Fruit fly (Drosophila melanogaster) whole organism, embryonic: ENCODE data around the gene CG2006.

Experiments used
- BtbVII ChIP-seq: fragments of 200-800 bp; sonication (Bioruptor generic); optimal IDR thresholded peaks from 3 replicates; lab custom pipeline; 2017; ENCODE audit warnings: missing biosample characterization, mild to moderate bottlenecking, missing genetic modification characterization
- CG10431 ChIP-seq: fragments of 200-800 bp; sonication (Bioruptor generic); optimal IDR thresholded peaks from 3 replicates; lab custom pipeline; 2018; ENCODE audit warnings: missing biosample characterization, mild to moderate bottlenecking, missing genetic modification characterization
- CG11504 ChIP-seq: fragments of 200-800 bp; sonication (Bioruptor generic); optimal IDR thresholded peaks from 3 replicates; lab custom pipeline; 2019; ENCODE audit warnings: missing biosample characterization, mild to moderate bottlenecking, missing genetic modification characterization, moderate library complexity
- CG12219 ChIP-seq: fragments of 200-800 bp; sonication (Bioruptor generic); optimal IDR thresholded peaks from 3 replicates; lab custom pipeline; 2018; ENCODE audit warnings: missing biosample characterization, mild to moderate bottlenecking, missing genetic modification characterization
- CG12236 ChIP-seq: fragments of 200-800 bp; sonication (Bioruptor generic); optimal IDR thresholded peaks from 2 replicates; lab custom pipeline; 2016; ENCODE audit warnings: missing biosample characterization, missing genetic modification characterization
- CG14014 ChIP-seq: fragments of 200-800 bp; sonication (Bioruptor generic); IDR thresholded peaks from 2 replicates; pipeline ENCODE4 v1.3.6; 2022; ENCODE audit warnings: missing biosample characterization, missing genetic modification characterization
- CG17568 ChIP-seq: fragments of 200-800 bp; sonication (Bioruptor generic); optimal IDR thresholded peaks from 2 replicates; lab custom pipeline; 2018; ENCODE audit warnings: missing biosample characterization, mild to moderate bottlenecking, missing genetic modification characterization, moderate library complexity
- CG17912 ChIP-seq: fragments of 200-800 bp; sonication (Bioruptor generic); optimal IDR thresholded peaks from 2 replicates; lab custom pipeline; 2018; ENCODE audit warnings: missing biosample characterization, mild to moderate bottlenecking, missing genetic modification characterization
- CG1832 ChIP-seq: fragments of 200-800 bp; sonication (Bioruptor generic); optimal IDR thresholded peaks from 2 replicates; lab custom pipeline; 2017; ENCODE audit warnings: missing biosample characterization, mild to moderate bottlenecking, missing genetic modification characterization, inconsistent platforms
- CG2116 ChIP-seq: fragments of 200-800 bp; sonication (Bioruptor generic); optimal IDR thresholded peaks from 3 replicates; lab custom pipeline; 2018; ENCODE audit warnings: missing biosample characterization, mild to moderate bottlenecking, missing genetic modification characterization
- CG2678 ChIP-seq: fragments of 200-800 bp; sonication (Bioruptor generic); optimal IDR thresholded peaks from 3 replicates; lab custom pipeline; 2019; ENCODE audit warnings: missing biosample characterization, mild to moderate bottlenecking, missing genetic modification characterization, moderate library complexity
- CG2889 ChIP-seq: fragments of 200-800 bp; sonication (Bioruptor generic); IDR thresholded peaks from 3 replicates; pipeline ENCODE4 v1.3.6; 2022; ENCODE audit warnings: missing biosample characterization, missing genetic modification characterization
- CG31224 ChIP-seq: fragments of 200-800 bp; sonication (Bioruptor generic); IDR thresholded peaks from 2 replicates; pipeline ENCODE4 v1.3.6; 2022; ENCODE audit warnings: missing biosample characterization, missing genetic modification characterization
- CG3163 ChIP-seq: fragments of 200-800 bp; sonication (Bioruptor generic); optimal IDR thresholded peaks from 3 replicates; lab custom pipeline; 2016; ENCODE audit warnings: missing biosample characterization, missing genetic modification characterization
- CG33213 ChIP-seq: fragments of 200-800 bp; sonication (Bioruptor generic); optimal IDR thresholded peaks from 3 replicates; lab custom pipeline; 2016; ENCODE audit warnings: missing biosample characterization, missing genetic modification characterization
- CG4360 ChIP-seq: fragments of 200-800 bp; sonication (Bioruptor generic); IDR thresholded peaks from 2 replicates; pipeline ENCODE4 v1.3.6; 2022; ENCODE audit warnings: missing biosample characterization, missing genetic modification characterization
- CG4820 ChIP-seq: fragments of 200-800 bp; sonication (Bioruptor generic); optimal IDR thresholded peaks from 3 replicates; lab custom pipeline; 2016; ENCODE audit warnings: missing biosample characterization, missing genetic modification characterization
- CG6689 ChIP-seq: fragments of 200-800 bp; sonication (Bioruptor generic); IDR thresholded peaks from 2 replicates; pipeline ENCODE4 v1.3.6; 2022; ENCODE audit warnings: missing biosample characterization, missing genetic modification characterization
- CG9215 ChIP-seq: fragments of 200-800 bp; sonication (Bioruptor generic); IDR thresholded peaks from 2 replicates; pipeline ENCODE4 v1.3.6; 2022; ENCODE audit warnings: missing biosample characterization, missing genetic modification characterization
- CG9932 ChIP-seq: fragments of 200-800 bp; sonication (Bioruptor generic); IDR thresholded peaks from 2 replicates; pipeline ENCODE4 v1.3.6; 2022; ENCODE audit warnings: missing biosample characterization, missing genetic modification characterization
- CkIIα-i1 ChIP-seq: fragments of 200-800 bp; sonication (Bioruptor generic); IDR thresholded peaks from 2 replicates; pipeline ENCODE4 v1.3.6; 2022; ENCODE audit warnings: missing biosample characterization, missing genetic modification characterization
- D19A ChIP-seq: fragments of 200-800 bp; optimal IDR thresholded peaks from 3 replicates; lab custom pipeline; 2019; ENCODE audit warnings: missing biosample characterization, mild to moderate bottlenecking, missing genetic modification characterization, moderate library complexity
- Dbx ChIP-seq: fragments of 200-800 bp; sonication (Bioruptor generic); IDR thresholded peaks from 3 replicates; pipeline ENCODE4 v1.3.6; 2022; ENCODE audit warnings: missing biosample characterization, missing genetic modification characterization
- Dip2 ChIP-seq: fragments of 200-800 bp; sonication (Bioruptor generic); IDR thresholded peaks from 2 replicates; pipeline ENCODE4 v1.3.6; 2022; ENCODE audit warnings: missing biosample characterization, missing genetic modification characterization
- Ets97D ChIP-seq: fragments of 200-800 bp; sonication (Bioruptor generic); optimal IDR thresholded peaks from 3 replicates; lab custom pipeline; 2016; ENCODE audit warnings: missing biosample characterization, missing genetic modification characterization
- Gug ChIP-seq: fragments of 200-800 bp; sonication (Bioruptor generic); IDR thresholded peaks from 4 replicates; pipeline ENCODE4 v1.3.6; 2022; ENCODE audit warnings: missing biosample characterization, missing genetic modification characterization
- HmgZ ChIP-seq: fragments of 200-800 bp; sonication (Bioruptor generic); optimal IDR thresholded peaks from 2 replicates; lab custom pipeline; 2018; ENCODE audit warnings: missing biosample characterization, mild to moderate bottlenecking, missing genetic modification characterization
- Hmx ChIP-seq: fragments of 200-800 bp; sonication (Bioruptor generic); optimal IDR thresholded peaks from 2 replicates; lab custom pipeline; 2016; ENCODE audit warnings: missing biosample characterization, missing genetic modification characterization
- NC2α ChIP-seq: fragments of 200-800 bp; sonication (Bioruptor generic); optimal IDR thresholded peaks from 2 replicates; lab custom pipeline; 2016; ENCODE audit warnings: missing biosample characterization, missing genetic modification characterization
- NFAT ChIP-seq: fragments of 200-800 bp; sonication (Bioruptor generic); IDR thresholded peaks from 2 replicates; pipeline ENCODE4 v1.3.6; 2022; ENCODE audit warnings: missing biosample characterization, missing genetic modification characterization
- Sox100B ChIP-seq: fragments of 200-800 bp; sonication (Bioruptor generic); optimal IDR thresholded peaks from 3 replicates; lab custom pipeline; 2018; ENCODE audit warnings: missing biosample characterization, mild to moderate bottlenecking, missing genetic modification characterization
- Sry-δ ChIP-seq: fragments of 200-800 bp; sonication (Bioruptor generic); optimal IDR thresholded peaks from 2 replicates; lab custom pipeline; 2016; ENCODE audit warnings: missing biosample characterization, missing genetic modification characterization
- ac ChIP-seq: fragments of 200-800 bp; sonication (Bioruptor generic); optimal IDR thresholded peaks from 3 replicates; lab custom pipeline; 2017; ENCODE audit warnings: missing biosample characterization, mild to moderate bottlenecking, missing genetic modification characterization
- bab2 ChIP-seq: fragments of 200-800 bp; sonication (Bioruptor generic); optimal IDR thresholded peaks from 2 replicates; lab custom pipeline; 2016; ENCODE audit warnings: missing biosample characterization, missing genetic modification characterization
- dan ChIP-seq: fragments of 200-800 bp; sonication (Bioruptor generic); IDR thresholded peaks from 2 replicates; pipeline ENCODE4 v1.3.6; 2022; ENCODE audit warnings: missing biosample characterization, missing genetic modification characterization
- dimm ChIP-seq: fragments of 200-800 bp; sonication (Bioruptor generic); IDR thresholded peaks from 2 replicates; pipeline ENCODE4 v1.3.6; 2022; ENCODE audit warnings: missing biosample characterization, missing genetic modification characterization
- dpn ChIP-seq, 2 experiments: fragments of 200-800 bp; sonication (Bioruptor generic); optimal IDR thresholded peaks; 3 replicates each; lab custom pipeline; 2016; ENCODE audit warnings: missing biosample characterization in 2 of 2, missing genetic modification characterization in 2 of 2
- ems ChIP-seq: fragments of 200-800 bp; sonication (Bioruptor generic); optimal IDR thresholded peaks from 3 replicates; lab custom pipeline; 2016; ENCODE audit warnings: missing biosample characterization, missing genetic modification characterization
- exex ChIP-seq: fragments of 200-800 bp; sonication (Bioruptor generic); optimal IDR thresholded peaks from 4 replicates; lab custom pipeline; 2018; ENCODE audit warnings: missing biosample characterization, mild to moderate bottlenecking, missing genetic modification characterization, moderate library complexity
- hbn ChIP-seq: fragments of 200-800 bp; sonication (Bioruptor generic); IDR thresholded peaks from 2 replicates; pipeline ENCODE4 v1.3.6; 2022; ENCODE audit warnings: missing biosample characterization, missing genetic modification characterization; ENCODE audit not compliant: partially characterized antibody
- jing ChIP-seq: fragments of 200-800 bp; sonication (Bioruptor generic); optimal IDR thresholded peaks from 2 replicates; lab custom pipeline; 2018; ENCODE audit warnings: missing biosample characterization, mild to moderate bottlenecking, missing genetic modification characterization
- kah ChIP-seq: fragments of 200-800 bp; sonication (Bioruptor generic); optimal IDR thresholded peaks from 2 replicates; lab custom pipeline; 2018; ENCODE audit warnings: missing biosample characterization, mild to moderate bottlenecking, missing genetic modification characterization
- lbe ChIP-seq: fragments of 200-800 bp; sonication (Bioruptor generic); optimal IDR thresholded peaks from 2 replicates; lab custom pipeline; 2016; ENCODE audit warnings: missing biosample characterization, mild to moderate bottlenecking, missing genetic modification characterization
- mam ChIP-seq: fragments of 200-800 bp; sonication (Bioruptor generic); optimal IDR thresholded peaks from 3 replicates; lab custom pipeline; 2016; ENCODE audit warnings: missing biosample characterization, missing genetic modification characterization
- onecut ChIP-seq: fragments of 200-800 bp; sonication (Bioruptor generic); IDR thresholded peaks from 2 replicates; pipeline ENCODE4 v1.3.6; 2022; ENCODE audit warnings: missing biosample characterization, missing genetic modification characterization
- sens ChIP-seq: fragments of 200-800 bp; sonication (Bioruptor generic); peaks from one replicate; lab custom pipeline; 2016; ENCODE audit warnings: missing biosample characterization, missing genetic modification characterization
- sim ChIP-seq: fragments of 200-800 bp; sonication (Bioruptor generic); IDR thresholded peaks from 2 replicates; pipeline ENCODE4 v1.3.6; 2022; ENCODE audit warnings: missing biosample characterization, missing genetic modification characterization
- sna ChIP-seq: fragments of 200-800 bp; sonication (Bioruptor generic); IDR thresholded peaks from 2 replicates; pipeline ENCODE4 v1.3.6; 2022; ENCODE audit warnings: missing biosample characterization, missing genetic modification characterization; ENCODE audit not compliant: partially characterized antibody
- tll ChIP-seq, 2 experiments: fragments of 200-800 bp in 1 of 2; fragments of >200 bp in 1 of 2; sonication (Bioruptor generic) in 1 of 2; optimal IDR thresholded peaks; 2 replicates each; lab custom pipeline; 2017 to 2019; ENCODE audit warnings: missing biosample characterization in 2 of 2, missing genetic modification characterization in 2 of 2, mild to moderate bottlenecking in 1 of 2, moderate library complexity in 1 of 2
- trh ChIP-seq: fragments of 200-800 bp; sonication (Bioruptor generic); optimal IDR thresholded peaks from 2 replicates; lab custom pipeline; 2016; ENCODE audit warnings: missing biosample characterization, missing genetic modification characterization
- wor ChIP-seq: fragments of 200-800 bp; sonication (Bioruptor generic); IDR thresholded peaks from 2 replicates; pipeline ENCODE4 v1.3.6; 2022; ENCODE audit warnings: missing biosample characterization, missing genetic modification characterization

Gene CG2006

dm6 chr3R:29478952-29479538 is 10.2 kb upstream of the CG2006 start (continued):
- TF ChIP-seq lbe (GFP tag; lab: Kevin White, UChicago), result no peak
- TF ChIP-seq CG12236 (GFP tag; lab: Kevin White, UChicago), result no peak
- TF ChIP-seq hbn (GFP tag; lab: Robert Waterston, UW), result no peak
- peak; percentile 80 for TF ChIP-seq CG11504 (tag; lab: Kevin White, UChicago)
- 0 out of 2 replicates have a peak, but pooled peaks have one; percentile 46 for TF ChIP-seq onecut
- TF ChIP-seq sens (GFP tag; lab: Kevin White, UChicago), result peak; percentile 92
- TF ChIP-seq CG31224 (GFP tag; lab: Robert Waterston, UW), result peak; percentile 54
- TF ChIP-seq Gug (GFP tag; lab: Robert Waterston, UW), result peak; percentile 54; the same call in 1 of the 4 replicates
- TF ChIP-seq BtbVII (GFP tag; lab: Kevin White, UChicago), result peak; percentile 78
- peak; percentile 1 for TF ChIP-seq ems (GFP tag; lab: Kevin White, UChicago)
- peak; percentile 51 for TF ChIP-seq kah (GFP tag; lab: Kevin White, UChicago)
- TF ChIP-seq CG4820 (GFP tag; lab: Kevin White, UChicago), result peak; percentile 24
- peak; percentile 61 for TF ChIP-seq Sox100B (GFP tag; lab: Kevin White, UChicago)
- peak; percentile 50; the same call in 1 of the 2 replicates for TF ChIP-seq wor (GFP tag; lab: Robert Waterston, UW)
- TF ChIP-seq tll (GFP tag; optimal IDR thresholded peaks at IDR 0.05; lab: Kevin White, UChicago), result no peak
- peak; percentile 64 for TF ChIP-seq CG9932
- no peak for TF ChIP-seq CG17568 (GFP tag; lab: Kevin White, UChicago)
- TF ChIP-seq sna (GFP tag; lab: Robert Waterston, UW), result no peak
- peak; percentile 51 for TF ChIP-seq CG6689 (GFP tag; lab: Robert Waterston, UW)
- TF ChIP-seq trh (GFP tag; lab: Kevin White, UChicago), result no peak
- peak; percentile 64; the same call in 1 of the 2 replicates for TF ChIP-seq NFAT (GFP tag; lab: Robert Waterston, UW)
- no peak for TF ChIP-seq CG17912 (GFP tag; lab: Kevin White, UChicago)
- peak; percentile 8 for TF ChIP-seq bab2
- no peak for TF ChIP-seq CkIIα-i1 (GFP tag; lab: Robert Waterston, UW)
- peak; percentile 13 for TF ChIP-seq mam (GFP tag; lab: Kevin White, UChicago)
- TF ChIP-seq CG1832 (GFP tag; lab: Kevin White, UChicago), result no peak
- 0 out of 2 replicates have a peak, but pooled peaks have one; percentile 36 for TF ChIP-seq sim (GFP tag; lab: Robert Waterston, UW)
- TF ChIP-seq Sry-δ (GFP tag; lab: Kevin White, UChicago), result no peak
- no peak for TF ChIP-seq jing (GFP tag; lab: Kevin White, UChicago)
- no peak for TF ChIP-seq CG33213
- TF ChIP-seq CG10431 (GFP tag; lab: Kevin White, UChicago), result no peak
- TF ChIP-seq CG14014, result peak; percentile 75; the same call in 1 of the 2 replicates
- no peak for TF ChIP-seq Hmx (GFP tag; lab: Kevin White, UChicago)
- TF ChIP-seq CG2116 (GFP tag; lab: Kevin White, UChicago), result peak; percentile 8
- peak; percentile 18 for TF ChIP-seq Ets97D
- no peak for TF ChIP-seq ac (GFP tag; lab: Kevin White, UChicago)
- peak; percentile 59 for TF ChIP-seq HmgZ (tag; lab: Kevin White, UChicago)
- no peak for TF ChIP-seq CG3163 (GFP tag; lab: Kevin White, UChicago)
- TF ChIP-seq CG2678 (tag; lab: Kevin White, UChicago), result peak; percentile 81
- TF ChIP-seq dpn (GFP tag; optimal IDR thresholded peaks at IDR 0.05; lab: Kevin White, UChicago), result peak; percentile 31 to 39
- TF ChIP-seq CG2889, result peak; percentile 68; the same call in 1 of the 3 replicates
- peak; percentile 54 for TF ChIP-seq exex (tag; lab: Kevin White, UChicago)
- peak; percentile 63 for TF ChIP-seq D19A (tag; lab: Kevin White, UChicago)
- TF ChIP-seq dimm, result no peak
- TF ChIP-seq Dip2, result no peak
- TF ChIP-seq CG9215 (GFP tag; lab: Robert Waterston, UW), result no peak
- peak; percentile 55 for TF ChIP-seq CG12219 (GFP tag; lab: Kevin White, UChicago)
- TF ChIP-seq Dbx (GFP tag; lab: Robert Waterston, UW), result peak; percentile 55; the same call in 2 of the 3 replicates
- no peak for TF ChIP-seq CG4360 (GFP tag; lab: Robert Waterston, UW)
- TF ChIP-seq NC2α, result no peak
- TF ChIP-seq dan, result no peak
